Fruit fly (Drosophila melanogaster) S2 (cell line): Measurements from ENCODE around the gene CG13102.

Source experiments
- CG8478 ChIP-seq: fragments of >200 bp; optimal IDR thresholded peaks from 2 replicates; lab custom pipeline; 2018
- CTCF ChIP-seq, 2 experiments: fragments of >200 bp; optimal IDR thresholded peaks; 2 replicates each; lab custom pipeline; 2018

dm6 chr2L:8962254-8962653 is 49.7 kb upstream of the CG13102 start, which contains the start of the genes CG9525 and CG32985:
- no peak for TF ChIP-seq CG8478 (lab: Kevin White, UChicago)
- no peak for TF ChIP-seq CTCF (optimal IDR thresholded peaks at IDR 0.05; lab: Kevin White, UChicago)
